Fruit fly (Drosophila melanogaster) S2 (cell line): ENCODE results near the gene HDAC6.

Experiments
- CG8478 ChIP-seq: fragments of >200 bp; optimal IDR thresholded peaks from 2 replicates; lab custom pipeline; 2018
- CTCF ChIP-seq, 2 experiments: fragments of >200 bp; optimal IDR thresholded peaks; 2 replicates each; lab custom pipeline; 2018

HDAC6 gene

dm6 chrX:15344473-15345331 lies 11.6 kb downstream of the HDAC6 start, which contains the start of the genes CG12608 and Prp5:
Gene CG12608 (minus strand): TSS chrX:15344625.
Gene Prp5 (plus strand): TSS chrX:15345169.
- TF ChIP-seq CTCF (optimal IDR thresholded peaks at IDR 0.05; lab: Kevin White, UChicago) (no peak), CG8478 (no peak)

- TF ChIP-seq CTCF (optimal IDR thresholded peaks at IDR 0.05; lab: Kevin White, UChicago) (peak in 1 of 2 experiments; percentile 2), CG8478 (no peak)
Observed at dm6 chrX:15352692-15353091, 19.6 kb downstream of the HDAC6 start.

DNA sequence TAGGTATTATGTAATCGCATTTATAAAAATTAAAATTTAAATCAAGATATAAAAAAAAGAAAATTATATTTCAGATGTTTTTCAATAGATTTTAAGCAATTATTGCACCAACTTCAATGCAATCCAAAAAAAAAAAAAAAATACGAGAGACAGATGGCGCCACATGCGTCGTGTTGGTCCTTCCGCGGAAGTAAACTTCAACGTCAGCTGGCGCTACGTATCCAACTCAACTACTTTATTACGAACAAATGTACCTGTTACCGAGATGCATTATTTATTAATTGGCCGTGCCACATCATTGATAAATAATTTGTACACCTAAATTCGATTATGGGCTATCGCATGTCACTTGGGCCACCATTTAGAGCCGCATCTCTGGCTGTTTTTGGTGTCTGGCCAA lies 20.5 kb downstream of the HDAC6 start:
- no peak for TF ChIP-seq CG8478
- peak; percentile 89 to 90 for TF ChIP-seq CTCF (optimal IDR thresholded peaks at IDR 0.05; lab: Kevin White, UChicago)

dm6 chrX:15356410-15356809 lies 23.3 kb downstream of the HDAC6 start:
- TF ChIP-seq CG8478 (no peak), CTCF (optimal IDR thresholded peaks at IDR 0.05; lab: Kevin White, UChicago) (peak; percentile 16 to 35)

dm6 chrX:15360961-15361360 lies 27.9 kb downstream of the HDAC6 start, which contains the start of gene Pp1-13C:
Gene Pp1-13C (minus strand): TSS chrX:15361061.
- no peak for TF ChIP-seq CG8478
- no peak for TF ChIP-seq CTCF (optimal IDR thresholded peaks at IDR 0.05; lab: Kevin White, UChicago)

dm6 chrX:15363649-15364048 lies 30.5 kb downstream of the HDAC6 start:
- TF ChIP-seq CTCF (optimal IDR thresholded peaks at IDR 0.05; lab: Kevin White, UChicago): no peak
- TF ChIP-seq CG8478: no peak

dm6 chrX:15364467-15364866 lies 31.4 kb downstream of the HDAC6 start:
- no peak for TF ChIP-seq CTCF (optimal IDR thresholded peaks at IDR 0.05; lab: Kevin White, UChicago)
- TF ChIP-seq CG8478: no peak

dm6 chrX:15370103-15370502 lies 37.0 kb downstream of the HDAC6 start:
- TF ChIP-seq CG8478 (no peak), CTCF (optimal IDR thresholded peaks at IDR 0.05; lab: Kevin White, UChicago) (no peak)

- no peak for TF ChIP-seq CTCF (optimal IDR thresholded peaks at IDR 0.05; lab: Kevin White, UChicago)
- TF ChIP-seq CG8478: no peak
Observed at dm6 chrX:15379014-15379491, 45.9 kb downstream of the HDAC6 start, which contains the start of gene acj6. Gene acj6 (minus strand): TSS chrX:15379064.

DNA sequence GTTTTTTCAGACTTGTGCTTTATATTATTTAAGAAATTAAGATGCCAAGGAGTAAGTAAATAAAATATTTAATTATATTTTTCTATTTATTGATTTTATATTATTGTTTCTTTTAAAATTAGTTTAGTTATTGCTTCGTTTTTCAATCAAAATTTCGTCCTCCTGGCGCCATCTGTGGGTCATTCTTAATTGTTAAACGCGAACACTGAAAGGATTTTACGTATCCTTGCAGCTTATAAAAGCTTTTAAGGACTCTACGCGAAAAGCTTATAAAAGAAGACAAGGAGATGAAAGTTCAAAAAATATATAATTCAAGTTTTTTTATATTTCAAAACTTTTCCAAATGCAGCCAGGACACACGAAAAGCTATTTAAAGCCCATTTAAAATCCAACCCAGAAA lies 47.1 kb downstream of the HDAC6 start:
- TF ChIP-seq CTCF (optimal IDR thresholded peaks at IDR 0.05; lab: Kevin White, UChicago) (peak in 1 of 2 experiments; percentile 71), CG8478 (no peak)

DNA sequence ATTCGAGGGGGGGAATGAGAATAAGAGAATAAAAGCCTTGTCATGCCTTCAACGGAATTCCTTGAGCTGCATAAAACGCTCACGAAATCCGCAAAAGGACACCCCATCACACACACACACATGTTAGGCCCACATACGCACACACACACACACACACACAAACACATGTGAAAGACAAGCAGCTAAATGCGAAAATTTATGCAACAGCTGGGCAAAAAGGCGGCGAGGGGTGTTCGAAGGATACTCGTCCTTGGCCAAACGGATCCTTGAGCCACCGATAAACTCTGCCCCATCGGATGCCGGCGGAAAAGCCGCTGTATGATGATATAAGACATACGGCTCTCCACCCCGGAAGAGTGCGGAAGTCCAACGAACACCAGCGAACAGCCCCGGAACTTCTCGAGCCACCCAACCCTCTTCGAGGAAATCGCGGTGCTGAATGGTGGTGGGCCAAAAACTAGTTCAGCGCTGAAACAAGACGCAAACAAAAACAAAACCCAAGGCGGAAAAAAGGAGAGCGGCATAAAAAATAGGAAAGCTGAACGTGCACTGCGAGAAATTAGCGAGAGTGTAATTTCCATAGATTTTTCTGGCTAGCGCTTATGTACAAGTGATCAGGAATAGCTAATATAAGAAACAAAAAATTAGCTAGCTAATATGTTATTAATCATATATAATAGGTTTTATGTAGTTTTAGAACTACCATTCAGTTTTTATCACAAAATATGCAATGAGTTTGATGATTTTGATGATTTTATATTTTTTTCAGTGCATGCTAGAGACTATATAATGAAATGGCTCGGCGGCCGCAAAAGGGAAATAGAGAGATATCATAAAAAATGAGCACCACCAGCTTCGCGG lies 50.6 kb downstream of the HDAC6 start:
- TF ChIP-seq CTCF (optimal IDR thresholded peaks at IDR 0.05; lab: Kevin White, UChicago) (no peak), CG8478 (no peak)

DNA sequence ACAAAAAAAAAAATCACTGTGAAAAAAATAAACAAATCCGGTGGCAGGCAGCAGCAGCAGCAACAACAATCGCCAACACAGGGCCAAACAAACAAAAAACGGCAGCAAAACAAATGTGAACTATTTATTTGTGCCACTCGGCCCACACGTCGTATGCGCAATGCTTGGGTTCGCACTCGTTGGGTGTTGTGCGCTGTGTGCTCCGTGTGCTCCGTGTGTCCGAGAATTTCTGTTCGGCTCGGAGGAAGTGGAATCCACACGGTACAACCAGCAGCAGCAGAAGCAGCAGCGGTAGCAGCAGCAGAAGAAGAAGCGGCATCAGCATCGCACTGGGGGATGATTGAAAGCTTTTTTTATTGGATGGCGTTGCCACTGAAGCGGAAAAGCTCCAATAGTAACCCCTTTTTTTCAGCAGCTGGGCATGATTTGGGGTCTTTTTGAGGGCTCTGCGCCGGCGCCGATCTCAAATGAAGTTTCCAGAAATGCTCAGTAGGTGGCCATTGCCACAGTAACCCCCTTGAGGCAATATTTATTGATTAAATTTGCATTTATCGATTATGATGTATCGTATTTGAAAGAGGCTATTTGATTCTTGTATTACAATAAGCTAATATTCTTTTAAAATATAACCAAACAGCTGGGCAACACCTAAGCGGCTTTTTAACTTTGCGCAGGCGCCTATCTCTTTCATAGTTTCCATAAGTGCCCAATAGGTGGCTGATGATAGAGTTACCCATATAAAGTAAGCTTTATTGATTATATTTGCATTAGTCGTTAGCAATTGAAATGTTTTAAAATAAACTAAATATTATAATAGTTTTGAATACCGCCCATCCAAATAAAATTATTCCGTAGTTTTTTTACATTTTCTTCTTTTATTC lies 52.3 kb downstream of the HDAC6 start, which contains the start of gene CG9164:
Gene CG9164 (minus strand): TSS at position 266 of the 881 bp plus-strand sequence.
- TF ChIP-seq CTCF (optimal IDR thresholded peaks at IDR 0.05; lab: Kevin White, UChicago) (peak in 1 of 2 experiments; percentile 39), CG8478 (no peak)

- TF ChIP-seq CTCF (optimal IDR thresholded peaks at IDR 0.05; lab: Kevin White, UChicago): no peak
- no peak for TF ChIP-seq CG8478
Observed at dm6 chrX:15387344-15387743, 54.2 kb downstream of the HDAC6 start.
